Worm (Caenorhabditis elegans): ENCODE data around the gene R09A8.9.

The R09A8.9 gene

DNA sequence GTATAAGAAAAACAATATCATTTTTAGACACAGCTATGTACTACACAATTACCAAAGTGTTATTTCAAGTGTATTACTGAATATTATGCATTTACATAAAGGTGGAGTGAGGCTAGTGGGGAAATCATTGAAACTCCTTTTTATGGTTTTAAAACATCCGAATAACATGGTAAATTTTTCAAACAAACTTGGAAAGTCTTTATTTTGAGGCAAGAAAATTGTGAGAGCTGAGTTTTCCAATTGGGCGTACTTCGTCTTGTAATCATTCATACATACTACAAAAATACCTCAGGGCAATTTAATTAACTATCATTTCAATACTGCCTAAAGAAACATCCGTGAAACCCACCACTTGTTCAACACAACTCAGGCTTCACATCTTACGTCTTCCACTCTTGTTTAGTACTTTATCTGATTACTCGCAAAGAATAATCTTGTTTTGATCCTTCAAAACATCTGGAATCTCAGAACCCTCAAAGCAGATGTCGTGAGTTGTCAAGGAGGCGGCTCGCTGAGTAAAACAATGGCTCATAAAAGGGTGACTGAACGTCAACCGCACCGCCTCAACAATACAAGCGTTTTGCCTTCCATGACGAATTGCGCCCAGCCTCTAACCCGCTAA is 42.9 kb downstream of the R09A8.9 start, which contains the start of gene zmp-5:
Gene zmp-5, plus strand, starts transcription at position 572 of the 622 bp plus-strand sequence.
- no peak for TF ChIP-seq tab-1 (GFP tag; IDR thresholded peaks at IDR 0.05)
- no peak for TF ChIP-seq ztf-29 (GFP tag; IDR thresholded peaks at IDR 0.05)
- no peak for TF ChIP-seq flt-1 (GFP tag; IDR thresholded peaks at IDR 0.05)
- no peak for TF ChIP-seq ref-1 (GFP tag; conservative IDR thresholded peaks at IDR 0.05)
- no peak for TF ChIP-seq cog-1 (tag; optimal IDR thresholded peaks at IDR 0.05)
- TF ChIP-seq klf-2 (GFP tag; conservative IDR thresholded peaks at IDR 0.05), result no peak
- TF ChIP-seq ztf-23 (GFP tag; IDR thresholded peaks at IDR 0.05), result no peak

Data from whole organism, midembryonic.